Worm (Caenorhabditis elegans): ENCODE measurements around the gene H37A05.4.

The H37A05.4 gene

DNA sequence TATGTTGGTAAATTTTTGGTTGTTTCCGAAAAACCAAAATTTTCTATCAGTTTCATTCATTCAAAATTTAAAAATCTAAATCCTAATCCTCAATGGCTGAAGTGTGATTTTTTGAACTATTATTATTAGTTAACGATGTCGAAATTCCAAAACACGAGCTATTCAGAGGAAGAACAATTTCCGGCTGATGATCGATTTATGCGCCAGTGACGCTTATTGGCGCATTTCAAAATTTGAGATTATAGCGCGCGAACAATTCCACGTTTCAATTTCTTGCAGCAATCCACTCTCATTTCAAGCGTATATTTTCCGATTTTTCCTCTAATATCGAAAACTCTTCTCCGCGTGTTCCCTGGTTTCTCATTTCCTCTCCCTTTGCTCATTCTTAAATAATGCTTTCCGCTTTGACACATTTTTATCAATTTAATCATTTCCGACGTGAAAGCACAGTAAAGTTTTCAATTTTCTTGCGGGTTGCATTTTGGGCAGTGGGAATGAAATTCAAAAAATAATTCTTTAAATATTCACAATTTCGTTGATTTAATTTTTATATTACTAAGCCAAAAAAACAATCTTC lies 14.8 kb upstream of the H37A05.4 start (continued):
- no peak for TF ChIP-seq sdz-38 (tag; optimal IDR thresholded peaks at IDR 0.05)
- TF ChIP-seq nhr-27 (tag; optimal IDR thresholded peaks at IDR 0.05) = no peak
- TF ChIP-seq let-607 (tag; optimal IDR thresholded peaks at IDR 0.05) = peak in 1 of 2 experiments; percentile 19
- TF ChIP-seq Y53F4B.3 (GFP tag; IDR thresholded peaks at IDR 0.05) = no peak
- TF ChIP-seq atf-7 (tag; optimal IDR thresholded peaks at IDR 0.05) = peak; percentile 38
- TF ChIP-seq B0261.1 (tag; optimal IDR thresholded peaks at IDR 0.05) = no peak
- TF ChIP-seq attf-5 (GFP tag; optimal IDR thresholded peaks at IDR 0.05) = no peak
- TF ChIP-seq snpc-1.3 (tag; optimal IDR thresholded peaks at IDR 0.05; ENCODE audit: insufficient read depth) = no peak
- no peak for TF ChIP-seq Y79H2A.3 (GFP tag; conservative IDR thresholded peaks at IDR 0.05)
- no peak for TF ChIP-seq aptf-2 (GFP tag; conservative IDR thresholded peaks at IDR 0.05)
- TF ChIP-seq nhr-90 (tag; optimal IDR thresholded peaks at IDR 0.05) = no peak
- no peak for TF ChIP-seq ama-1 (optimal IDR thresholded peaks at IDR 0.05)
- no peak for TF ChIP-seq ama-1 (GFP tag; optimal IDR thresholded peaks at IDR 0.05)
- TF ChIP-seq F23B12.7 (tag; optimal IDR thresholded peaks at IDR 0.05; ENCODE audit: insufficient read depth) = no peak
- peak; percentile 38 for TF ChIP-seq lin-40 (tag; optimal IDR thresholded peaks at IDR 0.05)
- TF ChIP-seq T07F8.4 (tag; optimal IDR thresholded peaks at IDR 0.05) = no peak
- TF ChIP-seq lag-1 (GFP tag; IDR thresholded peaks at IDR 0.05) = no peak
- TF ChIP-seq tlf-1 (GFP tag; optimal IDR thresholded peaks at IDR 0.05) = peak; percentile 37
- no peak for TF ChIP-seq zim-3 (tag; optimal IDR thresholded peaks at IDR 0.05)
- TF ChIP-seq C17E4.6 (GFP tag; IDR thresholded peaks at IDR 0.05) = no peak
- no peak for TF ChIP-seq hlh-26 (GFP tag; conservative IDR thresholded peaks at IDR 0.05)
- TF ChIP-seq repo-1 (tag; optimal IDR thresholded peaks at IDR 0.05) = no peak
- no peak for TF ChIP-seq die-1 (tag; optimal IDR thresholded peaks at IDR 0.05)
- no peak for TF ChIP-seq snpc-4 (GFP tag; optimal IDR thresholded peaks at IDR 0.05)
- peak in 3 of 4 experiments; percentile 8 to 39 (median 9) for TF ChIP-seq snpc-4 (tag; optimal IDR thresholded peaks at IDR 0.05)
- no peak for TF ChIP-seq unc-130 (GFP tag; optimal IDR thresholded peaks at IDR 0.05)
- TF ChIP-seq snpc-3.4 (tag; optimal IDR thresholded peaks at IDR 0.05) = peak; percentile 46
- TF ChIP-seq attf-3 (GFP tag; conservative IDR thresholded peaks at IDR 0.05) = no peak
- 0 out of 2 replicates have a peak, but pooled peaks have one; percentile 68 for TF ChIP-seq Y53G8AR.9 (GFP tag; conservative IDR thresholded peaks at IDR 0.05)
- peak; percentile 60 for TF ChIP-seq pbrm-1 (GFP tag; IDR thresholded peaks at IDR 0.05)
- no peak for TF ChIP-seq tbx-9 (tag; optimal IDR thresholded peaks at IDR 0.05; ENCODE audit: borderline replicate concordance)
- peak; percentile 15; the same call in 1 of the 2 replicates for TF ChIP-seq Y56A3A.18 (GFP tag; IDR thresholded peaks at IDR 0.05)
- TF ChIP-seq lsl-1 (GFP tag; optimal IDR thresholded peaks at IDR 0.05) = peak; percentile 46
- no peak for TF ChIP-seq chd-7 (tag; optimal IDR thresholded peaks at IDR 0.05)
- 0 out of 2 replicates have a peak, but pooled peaks have one; percentile 32 for TF ChIP-seq hmg-20 (GFP tag; IDR thresholded peaks at IDR 0.05)
- TF ChIP-seq ets-4 (GFP tag; optimal IDR thresholded peaks at IDR 0.05) = no peak
- no peak for TF ChIP-seq zfh-2 (GFP tag; conservative IDR thresholded peaks at IDR 0.05)
- TF ChIP-seq mxl-1 (tag; optimal IDR thresholded peaks at IDR 0.05) = no peak
- no peak for TF ChIP-seq lsy-27 (tag; optimal IDR thresholded peaks at IDR 0.05; ENCODE audit: borderline replicate concordance, insufficient read depth)
- peak in 2 of 3 experiments; percentile 12 to 73 for TF ChIP-seq lin-35 (GFP tag; optimal IDR thresholded peaks at IDR 0.05)
- TF ChIP-seq aptf-3 (GFP tag; IDR thresholded peaks at IDR 0.05) = no peak
- TF ChIP-seq egrh-3 (GFP tag; IDR thresholded peaks at IDR 0.05) = no peak
- TF ChIP-seq lin-26 (GFP tag; IDR thresholded peaks at IDR 0.05) = no peak
- peak; percentile 11 for TF ChIP-seq ztf-22 (GFP tag; optimal IDR thresholded peaks at IDR 0.05)
- TF ChIP-seq F22D6.2 (tag; optimal IDR thresholded peaks at IDR 0.05) = no peak
- TF ChIP-seq unc-62 (GFP tag; optimal IDR thresholded peaks at IDR 0.05) = no peak
- no peak for TF ChIP-seq nfya-2 (GFP tag; IDR thresholded peaks at IDR 0.05)
- no peak for TF ChIP-seq ccch-3 (GFP tag; optimal IDR thresholded peaks at IDR 0.05)
